Worm (Caenorhabditis elegans): ENCODE data around the gene F13E9.5.

DNA sequence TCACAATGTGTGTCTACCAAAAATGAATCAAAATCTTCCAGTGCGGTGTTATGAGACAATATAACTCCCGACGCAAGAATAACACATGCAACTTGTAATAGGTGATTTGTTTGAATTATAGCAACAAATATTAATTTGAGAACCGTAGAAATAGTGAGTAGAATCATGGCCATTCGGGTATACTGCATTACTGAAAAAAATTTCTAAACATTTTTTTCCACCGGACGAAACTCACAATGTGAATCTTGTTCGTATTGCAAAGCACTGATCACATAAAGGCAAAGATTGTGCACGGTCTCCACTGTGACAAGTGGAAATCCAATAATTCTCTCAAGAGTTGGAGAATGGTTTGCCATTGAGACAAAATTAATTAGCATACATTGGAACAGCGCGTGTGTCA lies 18.3 kb upstream of the F13E9.5 start:
- TF ChIP-seq hlh-6 (tag; optimal IDR thresholded peaks at IDR 0.05) = no peak
- TF ChIP-seq fax-1 (tag; optimal IDR thresholded peaks at IDR 0.05) = no peak
- no peak for TF ChIP-seq ceh-24 (tag; optimal IDR thresholded peaks at IDR 0.05)
- TF ChIP-seq tbx-2 (tag; optimal IDR thresholded peaks at IDR 0.05) = no peak
- no peak for TF ChIP-seq fkh-10 (GFP tag; optimal IDR thresholded peaks at IDR 0.05)
- no peak for TF ChIP-seq hlh-30 (tag; optimal IDR thresholded peaks at IDR 0.05; ENCODE audit: insufficient read depth)
- TF ChIP-seq ama-1 (optimal IDR thresholded peaks at IDR 0.05) = no peak
- no peak for TF ChIP-seq nhr-11 (tag; optimal IDR thresholded peaks at IDR 0.05)
- TF ChIP-seq rnt-1 (tag; optimal IDR thresholded peaks at IDR 0.05) = no peak
- no peak for TF ChIP-seq ceh-48 (tag; optimal IDR thresholded peaks at IDR 0.05)
- TF ChIP-seq fkh-6 (tag; optimal IDR thresholded peaks at IDR 0.05) = no peak
- no peak for TF ChIP-seq sdc-2 (tag; optimal IDR thresholded peaks at IDR 0.05)
- no peak for TF ChIP-seq lin-11 (tag; optimal IDR thresholded peaks at IDR 0.05)
- TF ChIP-seq elt-4 (tag; optimal IDR thresholded peaks at IDR 0.05) = no peak

All from whole organism, late embryonic.